Fruit fly (Drosophila melanogaster) whole organism, embryonic: ENCODE results near the gene Targ3.
A peak's percentile ranks its signal among the peaks of the same experiment; 100 is the strongest.

Experiments used
- Asciz ChIP-seq: fragments of 200-800 bp; sonication (Bioruptor generic); optimal IDR thresholded peaks from 2 replicates; lab custom pipeline; 2017; ENCODE audit warnings: missing biosample characterization, mild to moderate bottlenecking, missing genetic modification characterization, missing genetic modification reagents
- Atf3 ChIP-seq: fragments of 200-800 bp; sonication (Bioruptor generic); optimal IDR thresholded peaks from 3 replicates; lab custom pipeline; 2016; ENCODE audit warnings: missing biosample characterization, missing genetic modification characterization
- Awh ChIP-seq: fragments of 200-800 bp; sonication (Bioruptor generic); IDR thresholded peaks from 2 replicates; pipeline ENCODE4, ENCODE4 v1.3.6; 2022; ENCODE audit warnings: missing biosample characterization, missing genetic modification characterization
- CG11695 ChIP-seq: fragments of 200-800 bp; sonication (Bioruptor generic); IDR thresholded peaks from 3 replicates; pipeline ENCODE4 v1.3.6; 2022; ENCODE audit warnings: missing biosample characterization, missing genetic modification characterization
- CG11696 ChIP-seq: fragments of 200-800 bp; sonication (Bioruptor generic); IDR thresholded peaks from 2 replicates; pipeline ENCODE4 v1.3.6; 2022; ENCODE audit warnings: missing biosample characterization, missing genetic modification characterization
- CG12659 ChIP-seq: fragments of 200-800 bp; sonication (Bioruptor generic); optimal IDR thresholded peaks from 3 replicates; lab custom pipeline; 2017; ENCODE audit warnings: mild to moderate bottlenecking, missing biosample characterization, missing genetic modification reagents, missing genetic modification characterization
- CG12769 ChIP-seq: fragments of 200-800 bp; sonication (Bioruptor generic); optimal IDR thresholded peaks from 2 replicates; lab custom pipeline; 2019; ENCODE audit warnings: missing biosample characterization, mild to moderate bottlenecking, missing genetic modification characterization, moderate library complexity
- CG13123 ChIP-seq: fragments of 200-800 bp; sonication (Bioruptor generic); optimal IDR thresholded peaks from 2 replicates; lab custom pipeline; 2016; ENCODE audit warnings: missing biosample characterization, missing genetic modification characterization
- CG14710 ChIP-seq: fragments of 200-800 bp; sonication (Bioruptor generic); optimal IDR thresholded peaks from 3 replicates; lab custom pipeline; 2019; ENCODE audit warnings: missing biosample characterization, mild to moderate bottlenecking, missing genetic modification characterization, moderate library complexity
- CG15269 ChIP-seq: fragments of 200-800 bp; sonication (Bioruptor generic); optimal IDR thresholded peaks from 2 replicates; lab custom pipeline; 2018; ENCODE audit warnings: missing biosample characterization, mild to moderate bottlenecking, missing genetic modification characterization, moderate library complexity
- CG1529 ChIP-seq: fragments of 200-800 bp; sonication (Bioruptor generic); optimal IDR thresholded peaks from 3 replicates; lab custom pipeline; 2018; ENCODE audit warnings: missing biosample characterization, missing genetic modification characterization
- CG15696 ChIP-seq: fragments of 200-800 bp; sonication (Bioruptor generic); optimal IDR thresholded peaks from 2 replicates; lab custom pipeline; 2019; ENCODE audit warnings: missing biosample characterization, mild to moderate bottlenecking, missing genetic modification characterization, moderate library complexity
- CG16815 ChIP-seq: fragments of 200-800 bp; sonication (Bioruptor generic); optimal IDR thresholded peaks from 3 replicates; lab custom pipeline; 2017; ENCODE audit warnings: missing biosample characterization, mild to moderate bottlenecking, missing genetic modification characterization
- CG17186 ChIP-seq: fragments of 200-800 bp; sonication (Bioruptor generic); optimal IDR thresholded peaks from 3 replicates; lab custom pipeline; 2017; ENCODE audit warnings: missing biosample characterization, missing genetic modification reagents, missing genetic modification characterization
- CG17829 ChIP-seq: fragments of 200-800 bp; optimal IDR thresholded peaks from 2 replicates; lab custom pipeline; 2019; ENCODE audit warnings: missing biosample characterization, mild to moderate bottlenecking, missing genetic modification characterization, moderate library complexity
- CG1792 ChIP-seq: fragments of 200-800 bp; sonication (Bioruptor generic); optimal IDR thresholded peaks from 2 replicates; lab custom pipeline; 2016; ENCODE audit warnings: missing biosample characterization, missing genetic modification characterization
- CG18011 ChIP-seq: fragments of 200-800 bp; sonication (Bioruptor generic); optimal IDR thresholded peaks from 2 replicates; lab custom pipeline; 2017; ENCODE audit warnings: missing biosample characterization, missing genetic modification characterization, mild to moderate bottlenecking, moderate library complexity, missing genotype
- CG18476 ChIP-seq: fragments of 200-800 bp; sonication (Bioruptor generic); optimal IDR thresholded peaks from 2 replicates; lab custom pipeline; 2016; ENCODE audit warnings: missing biosample characterization, mild to moderate bottlenecking, missing genetic modification characterization
- CG2678 ChIP-seq: fragments of 200-800 bp; sonication (Bioruptor generic); optimal IDR thresholded peaks from 3 replicates; lab custom pipeline; 2019; ENCODE audit warnings: missing biosample characterization, mild to moderate bottlenecking, missing genetic modification characterization, moderate library complexity
- CG31365 ChIP-seq: fragments of 200-800 bp; sonication (Bioruptor generic); optimal IDR thresholded peaks from 2 replicates; lab custom pipeline; 2018; ENCODE audit warnings: missing biosample characterization, mild to moderate bottlenecking, missing genetic modification characterization
- CG3163 ChIP-seq: fragments of 200-800 bp; sonication (Bioruptor generic); optimal IDR thresholded peaks from 3 replicates; lab custom pipeline; 2016; ENCODE audit warnings: missing biosample characterization, missing genetic modification characterization
- CG32532 ChIP-seq: fragments of 200-800 bp; sonication (Bioruptor generic); IDR thresholded peaks from 2 replicates; pipeline ENCODE4 v1.3.6; 2022; ENCODE audit warnings: missing biosample characterization, missing genetic modification characterization
- CG32767 ChIP-seq: fragments of 200-800 bp; sonication (Bioruptor generic); IDR thresholded peaks from 2 replicates; pipeline ENCODE4 v1.3.6; 2022; ENCODE audit warnings: missing biosample characterization, missing genetic modification characterization
- CG3726 ChIP-seq: fragments of 200-800 bp; sonication (Bioruptor generic); IDR thresholded peaks from 3 replicates; pipeline ENCODE4, ENCODE4 v1.3.6; 2022; ENCODE audit warnings: missing biosample characterization, missing genetic modification characterization
- CG9609 ChIP-seq: fragments of 200-800 bp; sonication (Bioruptor generic); optimal IDR thresholded peaks from 3 replicates; lab custom pipeline; 2016; ENCODE audit warnings: missing biosample characterization, missing genetic modification characterization
- CG9797 ChIP-seq: fragments of 200-800 bp; sonication (Bioruptor generic); optimal IDR thresholded peaks from 3 replicates; lab custom pipeline; 2018; ENCODE audit warnings: missing biosample characterization, mild to moderate bottlenecking, missing genetic modification characterization
- Deaf1 ChIP-seq: fragments of 200-800 bp; optimal IDR thresholded peaks from 3 replicates; lab custom pipeline; 2019; ENCODE audit warnings: missing biosample characterization, mild to moderate bottlenecking, missing genetic modification characterization, moderate library complexity
- Doc2 ChIP-seq: fragments of 200-800 bp; sonication (Bioruptor generic); IDR thresholded peaks from 2 replicates; pipeline ENCODE4 v1.3.6; 2022; ENCODE audit warnings: missing biosample characterization, missing genetic modification characterization
- E2f2 ChIP-seq: fragments of 200-800 bp; sonication (Bioruptor generic); IDR thresholded peaks from 2 replicates; pipeline ENCODE4 v1.3.6; 2022; ENCODE audit warnings: missing biosample characterization, missing genetic modification characterization
- HLH3B ChIP-seq: fragments of 200-800 bp; sonication (Bioruptor generic); IDR thresholded peaks from 2 replicates; pipeline ENCODE4 v1.3.6; 2022; ENCODE audit warnings: missing biosample characterization, missing genetic modification characterization
- Hand ChIP-seq: fragments of 200-800 bp; sonication (Bioruptor generic); optimal IDR thresholded peaks from 2 replicates; lab custom pipeline; 2017; ENCODE audit warnings: mild to moderate bottlenecking, missing biosample characterization, missing genetic modification reagents, missing genetic modification characterization
- Hr78 ChIP-seq, 2 experiments: fragments of 200-800 bp in 1 of 2; fragments of >200 bp in 1 of 2; sonication (Bioruptor generic) in 1 of 2; optimal IDR thresholded peaks; 2 replicates each; lab custom pipeline; 2017 to 2019; ENCODE audit warnings: missing biosample characterization in 2 of 2, missing genetic modification characterization in 2 of 2, mild to moderate bottlenecking in 1 of 2, moderate library complexity in 1 of 2
- Oaz ChIP-seq: fragments of 200-800 bp; sonication (Bioruptor generic); IDR thresholded peaks from 2 replicates; pipeline ENCODE4 v1.3.6; 2022; ENCODE audit warnings: missing biosample characterization, missing genetic modification characterization
- Sin3A ChIP-seq: fragments of >200 bp; optimal IDR thresholded peaks from 2 replicates; lab custom pipeline; 2018
- br ChIP-seq: fragments of >200 bp; optimal IDR thresholded peaks from 2 replicates; lab custom pipeline; 2017
- btn ChIP-seq: fragments of 200-800 bp; sonication (Bioruptor generic); optimal IDR thresholded peaks from 2 replicates; lab custom pipeline; 2016; ENCODE audit warnings: missing biosample characterization, missing genetic modification characterization
- corto ChIP-seq: fragments of 200-800 bp; sonication (Bioruptor generic); optimal IDR thresholded peaks from 2 replicates; lab custom pipeline; 2016; ENCODE audit warnings: missing biosample characterization, mild to moderate bottlenecking, missing genetic modification characterization, moderate library complexity
- da ChIP-seq: fragments of 200-800 bp; sonication (Bioruptor generic); optimal IDR thresholded peaks from 2 replicates; lab custom pipeline; 2016; ENCODE audit warnings: missing biosample characterization, missing genetic modification characterization
- dysf ChIP-seq: fragments of 200-800 bp; sonication (Bioruptor generic); IDR thresholded peaks from 3 replicates; pipeline ENCODE4 v1.3.6; 2022; ENCODE audit warnings: missing biosample characterization, missing genetic modification characterization
- fru ChIP-seq: fragments of >200 bp; optimal IDR thresholded peaks from 2 replicates; lab custom pipeline; 2017
- fu2 ChIP-seq: fragments of 200-800 bp; sonication (Bioruptor generic); optimal IDR thresholded peaks from 2 replicates; lab custom pipeline; 2016; ENCODE audit warnings: missing biosample characterization, missing genetic modification characterization
- grn ChIP-seq: fragments of 200-800 bp; sonication (Bioruptor generic); optimal IDR thresholded peaks from 3 replicates; lab custom pipeline; 2017; ENCODE audit warnings: missing biosample characterization, missing genetic modification characterization
- mirr ChIP-seq: fragments of 200-800 bp; sonication (Bioruptor generic); optimal IDR thresholded peaks from 3 replicates; lab custom pipeline; 2018; ENCODE audit warnings: missing biosample characterization, mild to moderate bottlenecking, missing genetic modification characterization
- peb ChIP-seq: fragments of 200-800 bp; sonication (Bioruptor generic); IDR thresholded peaks from 2 replicates; pipeline ENCODE4 v1.3.6; 2022; ENCODE audit warnings: missing biosample characterization, missing genetic modification characterization
- pzg ChIP-seq: fragments of 200-800 bp; sonication (Bioruptor generic); optimal IDR thresholded peaks from 3 replicates; lab custom pipeline; 2018; ENCODE audit warnings: missing biosample characterization, mild to moderate bottlenecking, missing genetic modification characterization, moderate library complexity
- row ChIP-seq: fragments of 200-800 bp; sonication (Bioruptor generic); IDR thresholded peaks from 3 replicates; pipeline ENCODE4 v1.3.6; 2022; ENCODE audit warnings: missing biosample characterization, missing genetic modification characterization
- sc ChIP-seq, 3 experiments: fragments of >200 bp in 2 of 3; fragments of 200-800 bp in 1 of 3; sonication (Bioruptor generic) in 1 of 3; optimal IDR thresholded peaks; 2 replicates in 2 of 3; 3 replicates in 1 of 3; lab custom pipeline; 2017; ENCODE audit warnings: mild to moderate bottlenecking in 1 of 3, missing biosample characterization in 1 of 3, missing genetic modification characterization in 1 of 3, missing genetic modification reagents in 1 of 3
- sens-2 ChIP-seq: fragments of 200-800 bp; sonication (Bioruptor generic); IDR thresholded peaks from 2 replicates; pipeline ENCODE4 v1.3.6; 2022; ENCODE audit warnings: missing biosample characterization, missing genetic modification characterization
- sna ChIP-seq: fragments of 200-800 bp; sonication (Bioruptor generic); IDR thresholded peaks from 2 replicates; pipeline ENCODE4 v1.3.6; 2022; ENCODE audit warnings: missing biosample characterization, missing genetic modification characterization; ENCODE audit not compliant: partially characterized antibody
- trh ChIP-seq: fragments of 200-800 bp; sonication (Bioruptor generic); optimal IDR thresholded peaks from 2 replicates; lab custom pipeline; 2016; ENCODE audit warnings: missing biosample characterization, missing genetic modification characterization
- tx ChIP-seq: fragments of 200-800 bp; sonication (Bioruptor generic); optimal IDR thresholded peaks from 2 replicates; lab custom pipeline; 2016; ENCODE audit warnings: missing biosample characterization, missing genetic modification characterization
- vfl ChIP-seq: fragments of 200-800 bp; sonication (Bioruptor generic); optimal IDR thresholded peaks from 2 replicates; lab custom pipeline; 2016; ENCODE audit warnings: missing biosample characterization, missing genetic modification characterization

Targ3 gene

dm6 chr3L:21216697-21217291 lies 20.2 kb downstream of the Targ3 start, which contains the start of the genes Trmt112 and Ilk (continued):
- TF ChIP-seq Deaf1 (no peak), CG18011 (GFP tag; lab: Kevin White, UChicago) (no peak), dysf (GFP tag; lab: Robert Waterston, UW) (no peak), sna (peak; percentile 46; the same call in 1 of the 2 replicates), peb (GFP tag; lab: Robert Waterston, UW) (no peak), CG15269 (tag; lab: Kevin White, UChicago) (no peak), fu2 (GFP tag; lab: Kevin White, UChicago) (no peak), fru (lab: Kevin White, UChicago) (no peak), CG11695 (GFP tag; lab: Robert Waterston, UW) (no peak), CG1529 (GFP tag; lab: Kevin White, UChicago) (no peak), mirr (GFP tag; lab: Kevin White, UChicago) (peak; percentile 10), CG16815 (GFP tag; lab: Kevin White, UChicago) (no peak), sc (optimal IDR thresholded peaks at IDR 0.05; lab: Kevin White, UChicago) (no peak), sc (GFP tag; optimal IDR thresholded peaks at IDR 0.05; lab: Kevin White, UChicago) (no peak), Doc2 (GFP tag; lab: Robert Waterston, UW) (no peak), CG12769 (tag; lab: Kevin White, UChicago) (peak; percentile 25), CG9609 (GFP tag; lab: Kevin White, UChicago) (no peak), CG9797 (GFP tag; lab: Kevin White, UChicago) (peak; percentile 87), CG32532 (no peak), CG32767 (GFP tag; lab: Robert Waterston, UW) (no peak), CG1792 (GFP tag; lab: Kevin White, UChicago) (no peak), sens-2 (GFP tag; lab: Robert Waterston, UW) (no peak), Oaz (GFP tag; lab: Robert Waterston, UW) (no peak), CG2678 (tag; lab: Kevin White, UChicago) (no peak), pzg (GFP tag; lab: Kevin White, UChicago) (peak; percentile 97), vfl (GFP tag; lab: Kevin White, UChicago) (no peak), CG17186 (GFP tag; lab: Kevin White, UChicago) (peak; percentile 46), trh (GFP tag; lab: Kevin White, UChicago) (no peak), Sin3A (lab: Kevin White, UChicago) (peak; percentile 87), btn (no peak), Atf3 (GFP tag; lab: Kevin White, UChicago) (no peak), corto (GFP tag; lab: Kevin White, UChicago) (no peak), CG18476 (GFP tag; lab: Kevin White, UChicago) (no peak), CG13123 (GFP tag; lab: Kevin White, UChicago) (no peak), br (no peak), HLH3B (GFP tag; lab: Robert Waterston, UW) (no peak), tx (peak; percentile 88), CG3726 (GFP tag; lab: Robert Waterston, UW) (no peak), E2f2 (GFP tag; lab: Robert Waterston, UW) (peak; percentile 80), CG15696 (no peak), CG12659 (GFP tag; lab: Kevin White, UChicago) (peak; percentile 65), Asciz (GFP tag; lab: Kevin White, UChicago) (no peak), CG3163 (GFP tag; lab: Kevin White, UChicago) (peak; percentile 14), CG11696 (GFP tag; lab: Robert Waterston, UW) (no peak), Hr78 (GFP tag; optimal IDR thresholded peaks at IDR 0.05; lab: Kevin White, UChicago) (no peak), CG31365 (tag; lab: Kevin White, UChicago) (no peak), da (peak; percentile 57), grn (GFP tag; lab: Kevin White, UChicago) (no peak), CG17829 (tag; lab: Kevin White, UChicago) (peak; percentile 32), CG14710 (tag; lab: Kevin White, UChicago) (peak; percentile 51), row (GFP tag; lab: Robert Waterston, UW) (peak; percentile 38; the same call in 1 of the 3 replicates), Awh (GFP tag; lab: Robert Waterston, UW) (no peak), Hand (GFP tag; lab: Kevin White, UChicago) (no peak)
